Fruit fly (Drosophila melanogaster) whole organism, embryonic: Measurements from ENCODE around the gene sws.

Source experiments
- Aef1 ChIP-seq: fragments of 200-800 bp; sonication (Bioruptor generic); IDR thresholded peaks from 3 replicates; pipeline ENCODE4 v1.3.6; 2022; ENCODE audit warnings: missing biosample characterization, missing genetic modification characterization
- Antp ChIP-seq: fragments of 200-800 bp; sonication (Bioruptor generic); optimal IDR thresholded peaks from 3 replicates; lab custom pipeline; 2016; ENCODE audit warnings: missing biosample characterization, missing genetic modification characterization
- Atf-2 ChIP-seq: fragments of 200-800 bp; sonication (Bioruptor generic); optimal IDR thresholded peaks from 2 replicates; lab custom pipeline; 2016; ENCODE audit warnings: missing biosample characterization, missing genetic modification characterization
- B-H1 ChIP-seq: fragments of 200-800 bp; sonication (Bioruptor generic); IDR thresholded peaks from 3 replicates; pipeline ENCODE4 v1.3.6; 2022; ENCODE audit warnings: missing biosample characterization, missing genetic modification characterization
- C15 ChIP-seq: fragments of 200-800 bp; sonication (Bioruptor generic); IDR thresholded peaks from 3 replicates; pipeline ENCODE4 v1.3.6; 2022; ENCODE audit warnings: missing biosample characterization, missing genetic modification characterization
- CG1024 ChIP-seq: fragments of 200-800 bp; sonication (Bioruptor generic); IDR thresholded peaks from 2 replicates; pipeline ENCODE4 v1.3.6; 2022; ENCODE audit warnings: missing biosample characterization, missing genetic modification characterization
- CG10431 ChIP-seq: fragments of 200-800 bp; sonication (Bioruptor generic); optimal IDR thresholded peaks from 3 replicates; lab custom pipeline; 2018; ENCODE audit warnings: missing biosample characterization, mild to moderate bottlenecking, missing genetic modification characterization
- CG10543 ChIP-seq: fragments of 200-800 bp; sonication (Bioruptor generic); optimal IDR thresholded peaks from 3 replicates; lab custom pipeline; 2017; ENCODE audit warnings: missing biosample characterization, mild to moderate bottlenecking, missing genetic modification characterization, moderate library complexity
- CG11504 ChIP-seq: fragments of 200-800 bp; sonication (Bioruptor generic); optimal IDR thresholded peaks from 3 replicates; lab custom pipeline; 2019; ENCODE audit warnings: missing biosample characterization, mild to moderate bottlenecking, missing genetic modification characterization, moderate library complexity
- CG11723 ChIP-seq: fragments of 200-800 bp; sonication (Bioruptor generic); optimal IDR thresholded peaks from 2 replicates; lab custom pipeline; 2017; ENCODE audit warnings: missing biosample characterization, mild to moderate bottlenecking, missing genetic modification characterization
- CG12744 ChIP-seq: fragments of 200-800 bp; sonication (Bioruptor generic); optimal IDR thresholded peaks from 2 replicates; lab custom pipeline; 2016; ENCODE audit warnings: missing biosample characterization, missing genetic modification characterization
- CG14014 ChIP-seq: fragments of 200-800 bp; sonication (Bioruptor generic); IDR thresholded peaks from 2 replicates; pipeline ENCODE4 v1.3.6; 2022; ENCODE audit warnings: missing biosample characterization, missing genetic modification characterization
- CG14050 ChIP-seq: fragments of 200-800 bp; sonication (Bioruptor generic); IDR thresholded peaks from 3 replicates; pipeline ENCODE4 v1.3.6; 2022; ENCODE audit warnings: missing biosample characterization, missing genetic modification characterization
- CG14441 ChIP-seq: fragments of 200-800 bp; sonication (Bioruptor generic); IDR thresholded peaks from 2 replicates; pipeline ENCODE4 v1.3.6; 2022; ENCODE audit warnings: missing biosample characterization, missing genetic modification characterization
- CG14710 ChIP-seq: fragments of 200-800 bp; sonication (Bioruptor generic); optimal IDR thresholded peaks from 3 replicates; lab custom pipeline; 2019; ENCODE audit warnings: missing biosample characterization, mild to moderate bottlenecking, missing genetic modification characterization, moderate library complexity
- CG15011 ChIP-seq: fragments of 200-800 bp; sonication (Bioruptor generic); optimal IDR thresholded peaks from 3 replicates; lab custom pipeline; 2018; ENCODE audit warnings: missing biosample characterization, mild to moderate bottlenecking, missing genetic modification characterization
- CG1529 ChIP-seq: fragments of 200-800 bp; sonication (Bioruptor generic); optimal IDR thresholded peaks from 3 replicates; lab custom pipeline; 2018; ENCODE audit warnings: missing biosample characterization, missing genetic modification characterization
- CG15601 ChIP-seq: fragments of 200-800 bp; sonication (Bioruptor generic); optimal IDR thresholded peaks from 3 replicates; lab custom pipeline; 2019; ENCODE audit warnings: missing biosample characterization, mild to moderate bottlenecking, missing genetic modification characterization, moderate library complexity
- CG17912 ChIP-seq: fragments of 200-800 bp; sonication (Bioruptor generic); optimal IDR thresholded peaks from 2 replicates; lab custom pipeline; 2018; ENCODE audit warnings: missing biosample characterization, mild to moderate bottlenecking, missing genetic modification characterization
- CG18476 ChIP-seq: fragments of 200-800 bp; sonication (Bioruptor generic); optimal IDR thresholded peaks from 2 replicates; lab custom pipeline; 2016; ENCODE audit warnings: missing biosample characterization, mild to moderate bottlenecking, missing genetic modification characterization
- CG18764 ChIP-seq: fragments of 200-800 bp; sonication (Bioruptor generic); optimal IDR thresholded peaks from 3 replicates; lab custom pipeline; 2016; ENCODE audit warnings: missing biosample characterization, missing genetic modification characterization
- CG2116 ChIP-seq: fragments of 200-800 bp; sonication (Bioruptor generic); optimal IDR thresholded peaks from 3 replicates; lab custom pipeline; 2018; ENCODE audit warnings: missing biosample characterization, mild to moderate bottlenecking, missing genetic modification characterization
- CG2129 ChIP-seq: fragments of 200-800 bp; sonication (Bioruptor generic); IDR thresholded peaks from 2 replicates; pipeline ENCODE4 v1.3.6; 2022; ENCODE audit warnings: missing biosample characterization, missing genetic modification characterization; ENCODE audit not compliant: partially characterized antibody
- CG2199 ChIP-seq: fragments of 200-800 bp; sonication (Bioruptor generic); IDR thresholded peaks from 3 replicates; pipeline ENCODE4 v1.3.6; 2022; ENCODE audit warnings: missing biosample characterization, missing genetic modification characterization
- CG6683 ChIP-seq: fragments of 200-800 bp; sonication (Bioruptor generic); optimal IDR thresholded peaks from 2 replicates; lab custom pipeline; 2017; ENCODE audit warnings: missing biosample characterization, mild to moderate bottlenecking, missing genetic modification characterization, missing genetic modification reagents
- CG7271 ChIP-seq: fragments of 200-800 bp; sonication (Bioruptor generic); optimal IDR thresholded peaks from 2 replicates; lab custom pipeline; 2018; ENCODE audit warnings: missing biosample characterization, mild to moderate bottlenecking, missing genetic modification characterization, moderate library complexity
- CG7372 ChIP-seq: fragments of 200-800 bp; sonication (Bioruptor generic); IDR thresholded peaks from 2 replicates; pipeline ENCODE4 v1.3.6; 2022; ENCODE audit warnings: missing biosample characterization, missing genetic modification characterization
- CG8478 ChIP-seq: fragments of >200 bp; optimal IDR thresholded peaks from 2 replicates; lab custom pipeline; 2018
- HLH3B ChIP-seq: fragments of 200-800 bp; sonication (Bioruptor generic); IDR thresholded peaks from 2 replicates; pipeline ENCODE4 v1.3.6; 2022; ENCODE audit warnings: missing biosample characterization, missing genetic modification characterization
- HmgD ChIP-seq: fragments of 200-800 bp; sonication (Bioruptor generic); optimal IDR thresholded peaks from 3 replicates; lab custom pipeline; 2016; ENCODE audit warnings: missing biosample characterization, missing genetic modification characterization
- Hr39 ChIP-seq: fragments of >200 bp; optimal IDR thresholded peaks from 2 replicates; lab custom pipeline; 2017
- Mes4 ChIP-seq: fragments of 200-800 bp; sonication (Bioruptor generic); optimal IDR thresholded peaks from 2 replicates; lab custom pipeline; 2016; ENCODE audit warnings: missing biosample characterization, missing genetic modification characterization
- Pdp1 ChIP-seq, 2 experiments: fragments of 200-800 bp; sonication (Bioruptor generic); optimal IDR thresholded peaks; 3 replicates each; lab custom pipeline; 2016; ENCODE audit warnings: missing biosample characterization in 2 of 2, missing genetic modification characterization in 2 of 2, mild to moderate bottlenecking in 1 of 2, moderate library complexity in 1 of 2
- Scr ChIP-seq: fragments of 200-800 bp; sonication (Bioruptor generic); IDR thresholded peaks from 2 replicates; pipeline ENCODE4 v1.3.6; 2022; ENCODE audit warnings: missing biosample characterization, missing genetic modification characterization; ENCODE audit not compliant: partially characterized antibody
- Stat92E ChIP-seq, 3 experiments: fragments of >200 bp in 2 of 3; fragments of 200-800 bp in 1 of 3; sonication (Bioruptor generic) in 1 of 3; optimal IDR thresholded peaks; 2 replicates each; lab custom pipeline; 2017 to 2019; ENCODE audit warnings: missing biosample characterization in 3 of 3, missing genetic modification characterization in 3 of 3, mild to moderate bottlenecking in 1 of 3, moderate library complexity in 1 of 3
- ac ChIP-seq: fragments of 200-800 bp; sonication (Bioruptor generic); optimal IDR thresholded peaks from 3 replicates; lab custom pipeline; 2017; ENCODE audit warnings: missing biosample characterization, mild to moderate bottlenecking, missing genetic modification characterization
- bbx ChIP-seq: fragments of 200-800 bp; sonication (Bioruptor generic); IDR thresholded peaks from 2 replicates; pipeline ENCODE4 v1.3.6; 2022; ENCODE audit warnings: missing biosample characterization, missing genetic modification characterization; ENCODE audit not compliant: partially characterized antibody
- cad ChIP-seq: fragments of >200 bp; optimal IDR thresholded peaks from 2 replicates; lab custom pipeline; 2017; ENCODE audit warnings: missing biosample characterization, missing genetic modification characterization
- caup ChIP-seq: fragments of 200-800 bp; sonication (Bioruptor generic); optimal IDR thresholded peaks from 3 replicates; lab custom pipeline; 2017; ENCODE audit warnings: missing biosample characterization, mild to moderate bottlenecking, missing genetic modification characterization, moderate library complexity; ENCODE audit not compliant: severe bottlenecking
- ems ChIP-seq: fragments of 200-800 bp; sonication (Bioruptor generic); optimal IDR thresholded peaks from 3 replicates; lab custom pipeline; 2016; ENCODE audit warnings: missing biosample characterization, missing genetic modification characterization
- fd102C ChIP-seq: fragments of 200-800 bp; sonication (Bioruptor generic); optimal IDR thresholded peaks from 2 replicates; lab custom pipeline; 2018; ENCODE audit warnings: missing biosample characterization, mild to moderate bottlenecking, missing genetic modification characterization, moderate library complexity
- fd96Cb ChIP-seq: fragments of 200-800 bp; sonication (Bioruptor generic); optimal IDR thresholded peaks from 2 replicates; lab custom pipeline; 2018; ENCODE audit warnings: missing biosample characterization, mild to moderate bottlenecking, missing genetic modification characterization, moderate library complexity
- grn ChIP-seq: fragments of 200-800 bp; sonication (Bioruptor generic); optimal IDR thresholded peaks from 3 replicates; lab custom pipeline; 2017; ENCODE audit warnings: missing biosample characterization, missing genetic modification characterization
- lmd ChIP-seq: fragments of 200-800 bp; sonication (Bioruptor generic); IDR thresholded peaks from 2 replicates; pipeline ENCODE4 v1.3.6; 2022; ENCODE audit warnings: missing biosample characterization, missing genetic modification characterization
- lov ChIP-seq, 2 experiments: fragments of 200-800 bp in 1 of 2; fragments of >200 bp in 1 of 2; sonication (Bioruptor generic) in 1 of 2; IDR thresholded peaks in 1 of 2; optimal IDR thresholded peaks in 1 of 2; 2 replicates in 1 of 2; 3 replicates in 1 of 2; pipeline versions ENCODE4 v1.3.6 to Lab custom; 2017 to 2022; ENCODE audit warnings: missing biosample characterization in 1 of 2, missing genetic modification characterization in 1 of 2
- mld ChIP-seq: fragments of 200-800 bp; sonication (Bioruptor generic); IDR thresholded peaks from 3 replicates; pipeline ENCODE4 v1.3.6; 2022; ENCODE audit warnings: missing biosample characterization, missing genetic modification characterization; ENCODE audit not compliant: partially characterized antibody
- tap ChIP-seq: fragments of 200-800 bp; optimal IDR thresholded peaks from 3 replicates; lab custom pipeline; 2019; ENCODE audit warnings: missing biosample characterization, mild to moderate bottlenecking, missing genetic modification characterization, moderate library complexity
- tx ChIP-seq: fragments of 200-800 bp; sonication (Bioruptor generic); optimal IDR thresholded peaks from 2 replicates; lab custom pipeline; 2016; ENCODE audit warnings: missing biosample characterization, missing genetic modification characterization

The sws gene

dm6 chrX:7944772-7945722 is 23.0 kb downstream of the sws start (continued):
- TF ChIP-seq CG18476 (GFP tag; lab: Kevin White, UChicago) (no peak), CG7271 (tag; lab: Kevin White, UChicago) (no peak), fd96Cb (tag; lab: Kevin White, UChicago) (peak; percentile 42), bbx (GFP tag; lab: Robert Waterston, UW) (no peak), tx (GFP tag; lab: Kevin White, UChicago) (no peak), tap (tag; lab: Kevin White, UChicago) (no peak), CG10431 (no peak), mld (no peak), ems (GFP tag; lab: Kevin White, UChicago) (no peak), CG6683 (GFP tag; lab: Kevin White, UChicago) (no peak), CG14441 (GFP tag; lab: Robert Waterston, UW) (0 out of 2 replicates have a peak, but pooled peaks have one; percentile 35), CG1529 (GFP tag; lab: Kevin White, UChicago) (no peak), CG1024 (GFP tag; lab: Robert Waterston, UW) (0 out of 2 replicates have a peak, but pooled peaks have one; percentile 2), HLH3B (GFP tag; lab: Robert Waterston, UW) (0 out of 2 replicates have a peak, but pooled peaks have one; percentile 28), CG14050 (no peak), Mes4 (GFP tag; lab: Kevin White, UChicago) (no peak), fd102C (GFP tag; lab: Kevin White, UChicago) (no peak), Atf-2 (GFP tag; lab: Kevin White, UChicago) (peak; percentile 8), Hr39 (no peak), CG2116 (GFP tag; lab: Kevin White, UChicago) (no peak), CG10543 (GFP tag; lab: Kevin White, UChicago) (peak; percentile 56), CG11723 (GFP tag; lab: Kevin White, UChicago) (no peak), caup (no peak), lmd (GFP tag; lab: Robert Waterston, UW) (peak; percentile 45; the same call in 1 of the 2 replicates), CG8478 (no peak), lov (optimal IDR thresholded peaks at IDR 0.05; lab: Kevin White, UChicago) (no peak), lov (GFP tag; IDR thresholded peaks at IDR 0.05; lab: Robert Waterston, UW) (no peak), CG14014 (no peak), CG2129 (GFP tag; lab: Robert Waterston, UW) (no peak), CG15601 (tag; lab: Kevin White, UChicago) (no peak), cad (GFP tag; lab: Kevin White, UChicago) (no peak), Antp (GFP tag; lab: Kevin White, UChicago) (no peak), CG7372 (GFP tag; lab: Robert Waterston, UW) (no peak), grn (GFP tag; lab: Kevin White, UChicago) (no peak), HmgD (GFP tag; lab: Kevin White, UChicago) (peak; percentile 1), CG15011 (GFP tag; lab: Kevin White, UChicago) (no peak), CG18764 (GFP tag; lab: Kevin White, UChicago) (no peak), CG11504 (tag; lab: Kevin White, UChicago) (no peak), C15 (GFP tag; lab: Robert Waterston, UW) (no peak), Scr (GFP tag; lab: Robert Waterston, UW) (no peak; the same call in 1 of the 2 replicates), Aef1 (GFP tag; lab: Robert Waterston, UW) (peak; percentile 47; the same call in 2 of the 3 replicates), ac (GFP tag; lab: Kevin White, UChicago) (no peak), Pdp1 (GFP tag; optimal IDR thresholded peaks at IDR 0.05; lab: Kevin White, UChicago) (peak in 1 of 2 experiments; percentile 93), CG2199 (GFP tag; lab: Robert Waterston, UW) (0 out of 3 replicates have a peak, but pooled peaks have one; percentile 13), CG12744 (GFP tag; lab: Kevin White, UChicago) (no peak), CG17912 (GFP tag; lab: Kevin White, UChicago) (no peak), Stat92E (GFP tag; optimal IDR thresholded peaks at IDR 0.05; lab: Kevin White, UChicago) (no peak), CG14710 (peak; percentile 14), B-H1 (GFP tag; lab: Robert Waterston, UW) (peak; percentile 13; the same call in 1 of the 3 replicates)
